Worm (Caenorhabditis elegans): ENCODE measurements around the gene plr-1.

plr-1 gene

DNA sequence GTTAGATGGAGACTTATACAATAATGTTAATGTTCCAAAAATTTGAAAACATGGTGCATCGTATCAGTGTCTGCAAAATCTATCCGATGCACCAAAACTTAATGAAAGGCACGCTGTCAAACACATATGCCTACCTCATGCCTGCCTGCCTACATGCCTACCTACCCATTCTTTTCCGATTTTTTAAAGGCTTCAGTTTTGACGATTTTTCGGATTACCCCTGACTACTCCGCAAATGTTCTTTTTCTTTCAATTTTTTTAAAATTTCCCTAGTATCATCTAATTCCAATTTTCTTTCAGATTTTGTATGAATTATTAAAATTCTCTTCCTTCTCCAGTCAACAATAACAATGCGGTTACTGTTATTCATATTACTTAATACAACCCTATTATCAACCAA is at the start of gene plr-1:
Gene plr-1 (plus strand): TSS at position 301 of the 400 bp plus-strand sequence.
- TF ChIP-seq ces-1 (GFP tag; optimal IDR thresholded peaks at IDR 0.05) (peak; percentile 44), lin-32 (GFP tag; optimal IDR thresholded peaks at IDR 0.05) (no peak)

DNA sequence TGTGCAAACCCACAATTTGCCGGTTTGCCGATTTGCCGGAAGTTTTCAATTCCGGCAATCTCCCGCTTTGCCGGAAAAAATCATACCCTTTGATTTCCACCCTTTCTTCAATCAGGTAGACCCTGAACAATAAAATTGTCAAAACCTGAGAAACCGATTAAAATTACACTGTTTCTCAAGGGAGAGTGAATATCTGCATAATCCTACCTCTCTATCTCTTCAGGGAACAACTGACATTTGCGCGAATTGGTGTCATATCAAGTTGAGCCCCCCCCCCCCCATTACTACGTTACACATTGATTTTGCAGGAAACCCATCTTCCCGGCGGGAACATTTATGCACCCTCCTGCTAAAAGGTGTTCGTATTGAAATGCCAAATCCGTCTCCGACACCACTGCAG is 46.3 kb upstream of the plr-1 start, which contains the start of gene twk-31:
Gene twk-31 (plus strand): TSS at position 301 of the 400 bp plus-strand sequence.
- TF ChIP-seq unc-62 (GFP tag; optimal IDR thresholded peaks at IDR 0.05) (peak; percentile 1), unc-120 (tag; optimal IDR thresholded peaks at IDR 0.05; ENCODE audit: poor library complexity, severe bottlenecking) (peak; percentile 30), hlh-1 (tag; optimal IDR thresholded peaks at IDR 0.05) (peak; percentile 85), lsy-2 (tag; optimal IDR thresholded peaks at IDR 0.05) (no peak)

DNA sequence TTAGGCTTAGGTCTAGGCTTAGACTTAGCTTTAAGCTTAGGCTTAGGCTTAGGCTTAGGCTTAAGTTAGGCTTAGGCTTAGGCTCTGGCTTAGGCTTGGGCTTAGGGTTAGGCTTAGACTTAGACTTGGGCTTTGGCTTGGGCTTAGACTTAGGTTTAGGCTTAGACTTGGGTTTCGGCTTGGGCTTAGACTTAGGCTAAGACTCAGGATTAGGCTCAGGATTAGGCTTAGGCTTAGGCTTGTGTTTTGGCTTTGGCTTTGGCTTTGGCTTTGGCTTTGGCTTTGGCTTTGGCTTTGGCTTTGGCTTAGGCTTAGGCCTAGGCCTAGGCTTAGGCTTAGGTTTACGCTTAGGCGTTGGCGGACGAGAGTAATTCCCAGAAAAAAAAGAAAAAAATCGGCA is 37.1 kb upstream of the plr-1 start:
- no peak for TF ChIP-seq ceh-83 (GFP tag; optimal IDR thresholded peaks at IDR 0.05)
- TF ChIP-seq bed-3 (GFP tag; optimal IDR thresholded peaks at IDR 0.05): no peak
- no peak for TF ChIP-seq mep-1 (tag; optimal IDR thresholded peaks at IDR 0.05)
- no peak for TF ChIP-seq snpc-4 (tag; optimal IDR thresholded peaks at IDR 0.05)
- TF ChIP-seq flh-1 (GFP tag; optimal IDR thresholded peaks at IDR 0.05): no peak
- no peak for TF ChIP-seq unc-62 (GFP tag; optimal IDR thresholded peaks at IDR 0.05)
- no peak for TF ChIP-seq nhr-28 (tag; optimal IDR thresholded peaks at IDR 0.05)
- TF ChIP-seq unc-120 (tag; optimal IDR thresholded peaks at IDR 0.05; ENCODE audit: poor library complexity, severe bottlenecking): no peak
- no peak for TF ChIP-seq sptf-1 (tag; optimal IDR thresholded peaks at IDR 0.05)
- no peak for TF ChIP-seq nhr-237 (tag; optimal IDR thresholded peaks at IDR 0.05)
- no peak for TF ChIP-seq drap-1 (GFP tag; optimal IDR thresholded peaks at IDR 0.05)
- TF ChIP-seq nhr-2 (tag; optimal IDR thresholded peaks at IDR 0.05): no peak
- TF ChIP-seq mab-5 (tag; optimal IDR thresholded peaks at IDR 0.05): no peak

DNA sequence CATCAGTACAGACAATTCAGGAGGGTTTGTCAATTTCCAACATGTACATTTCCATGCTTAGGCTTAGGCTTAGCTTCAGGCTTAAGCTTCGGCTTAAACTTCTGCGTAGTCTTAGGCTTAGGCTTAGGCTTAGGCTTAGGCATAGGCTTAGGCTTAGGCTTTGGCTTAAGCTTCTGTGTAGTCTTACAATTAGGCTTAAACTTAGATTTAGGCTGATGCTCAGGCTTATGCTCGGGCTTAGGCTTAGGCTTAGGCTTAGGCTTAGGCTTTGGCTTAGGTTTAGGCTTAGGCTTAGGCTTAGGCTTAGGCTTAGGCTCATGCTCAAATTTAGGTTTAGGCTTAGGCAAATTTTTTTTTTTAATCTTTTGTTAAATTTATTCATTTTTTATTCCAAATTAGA is 31.9 kb upstream of the plr-1 start:
- TF ChIP-seq nhr-2 (tag; optimal IDR thresholded peaks at IDR 0.05) (no peak), lin-32 (GFP tag; optimal IDR thresholded peaks at IDR 0.05) (no peak), elt-3 (tag; optimal IDR thresholded peaks at IDR 0.05) (no peak), unc-39 (tag; optimal IDR thresholded peaks at IDR 0.05) (no peak), nhr-76 (tag; optimal IDR thresholded peaks at IDR 0.05) (no peak), ces-1 (GFP tag; optimal IDR thresholded peaks at IDR 0.05) (no peak), lsy-2 (tag; optimal IDR thresholded peaks at IDR 0.05) (no peak), unc-62 (GFP tag; optimal IDR thresholded peaks at IDR 0.05) (no peak), sptf-1 (tag; optimal IDR thresholded peaks at IDR 0.05) (no peak), lin-13 (tag; optimal IDR thresholded peaks at IDR 0.05) (no peak), hlh-1 (tag; optimal IDR thresholded peaks at IDR 0.05) (no peak), nhr-237 (tag; optimal IDR thresholded peaks at IDR 0.05) (no peak), mls-2 (tag; optimal IDR thresholded peaks at IDR 0.05) (no peak), mep-1 (tag; optimal IDR thresholded peaks at IDR 0.05) (no peak), ceh-83 (GFP tag; optimal IDR thresholded peaks at IDR 0.05) (no peak), tbx-8 (GFP tag; optimal IDR thresholded peaks at IDR 0.05) (no peak), M03D4.4 (tag; optimal IDR thresholded peaks at IDR 0.05) (no peak), drap-1 (GFP tag; optimal IDR thresholded peaks at IDR 0.05) (no peak), cnd-1 (tag; optimal IDR thresholded peaks at IDR 0.05) (no peak)

DNA sequence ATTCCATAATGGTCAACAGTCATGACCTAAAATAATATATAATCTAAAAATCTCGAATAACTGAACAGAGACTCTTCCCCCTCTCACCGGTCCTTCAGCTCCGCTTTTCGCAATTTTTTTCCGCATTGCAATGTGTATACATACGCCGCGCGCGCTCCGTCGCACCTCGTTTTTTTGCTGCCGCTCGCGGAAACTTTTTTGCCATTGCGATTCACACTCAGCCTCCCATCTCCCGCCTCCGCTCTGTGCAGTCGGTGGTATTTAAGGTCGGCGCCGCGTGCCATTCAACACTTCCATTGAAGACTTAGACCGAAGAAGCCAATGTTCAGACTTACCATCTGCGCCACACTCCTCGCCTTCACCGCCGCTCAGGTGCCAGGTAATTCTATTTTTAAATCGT is 29.8 kb upstream of the plr-1 start, which contains the start of gene idpc-1:
Gene idpc-1 (plus strand): TSS at position 301 of the 400 bp plus-strand sequence.
- no peak for TF ChIP-seq ceh-43 (GFP tag; optimal IDR thresholded peaks at IDR 0.05)
- no peak for TF ChIP-seq lin-32 (GFP tag; optimal IDR thresholded peaks at IDR 0.05)

DNA sequence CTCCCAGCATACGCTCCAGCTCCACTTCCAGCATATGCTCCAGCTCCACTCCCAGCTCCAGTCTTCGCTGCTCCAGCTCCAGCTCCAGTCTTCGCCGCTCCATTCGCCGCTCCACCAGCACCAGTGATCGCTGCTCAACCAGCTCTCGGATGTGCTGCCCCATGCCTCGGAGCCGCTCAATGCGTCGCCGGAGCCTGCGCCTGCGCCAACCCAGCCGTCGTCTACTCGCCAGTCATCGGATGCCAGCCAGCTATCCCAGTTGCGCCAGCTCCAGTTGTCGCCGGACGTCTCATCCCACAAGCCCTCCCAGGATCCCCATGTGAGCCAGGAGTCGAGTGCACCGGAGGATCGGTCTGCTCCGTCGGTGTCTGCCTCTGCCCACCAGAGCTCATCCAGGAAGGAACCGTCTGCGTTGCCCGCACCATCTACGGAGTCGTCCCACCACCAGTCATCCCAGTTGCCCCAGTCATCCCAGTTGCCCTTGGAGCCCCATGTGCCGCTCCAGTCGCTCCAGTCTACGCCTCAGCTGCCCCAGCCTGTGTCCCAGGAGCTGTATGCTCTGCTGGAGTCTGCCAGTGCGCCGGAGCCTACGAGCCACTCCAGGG is 29.0 kb upstream of the plr-1 start:
- no peak for TF ChIP-seq nhr-2 (tag; optimal IDR thresholded peaks at IDR 0.05)
- TF ChIP-seq nhr-12 (tag; optimal IDR thresholded peaks at IDR 0.05): no peak
- TF ChIP-seq mep-1 (tag; optimal IDR thresholded peaks at IDR 0.05): no peak
- no peak for TF ChIP-seq ceh-83 (GFP tag; optimal IDR thresholded peaks at IDR 0.05)
- TF ChIP-seq elt-3 (tag; optimal IDR thresholded peaks at IDR 0.05): no peak
- no peak for TF ChIP-seq mab-5 (tag; optimal IDR thresholded peaks at IDR 0.05)
- TF ChIP-seq mls-2 (tag; optimal IDR thresholded peaks at IDR 0.05): no peak
- no peak for TF ChIP-seq hlh-1 (tag; optimal IDR thresholded peaks at IDR 0.05)
- TF ChIP-seq sem-2 (GFP tag; optimal IDR thresholded peaks at IDR 0.05): no peak
- TF ChIP-seq tbx-8 (GFP tag; optimal IDR thresholded peaks at IDR 0.05): no peak
- no peak for TF ChIP-seq sptf-1 (tag; optimal IDR thresholded peaks at IDR 0.05)
- TF ChIP-seq cnd-1 (tag; optimal IDR thresholded peaks at IDR 0.05): no peak
